Worm (Caenorhabditis elegans) whole organism, L4 larva: ENCODE results near the gene magu-2.

Experiments used
- ama-1 ChIP-seq: fragments of 150-350 bp; optimal IDR thresholded peaks from 2 replicates; lab custom pipeline; 2014; ENCODE audit warnings: inconsistent platforms, mixed read lengths
- skn-1 ChIP-seq: fragments of 150-350 bp; optimal IDR thresholded peaks from 2 replicates; lab custom pipeline; 2014; ENCODE audit warnings: missing biosample characterization, missing genetic modification characterization
- zag-1 ChIP-seq: fragments of 150-350 bp; optimal IDR thresholded peaks from 2 replicates; lab custom pipeline; 2014; ENCODE audit warnings: missing biosample characterization, missing genetic modification characterization

DNA sequence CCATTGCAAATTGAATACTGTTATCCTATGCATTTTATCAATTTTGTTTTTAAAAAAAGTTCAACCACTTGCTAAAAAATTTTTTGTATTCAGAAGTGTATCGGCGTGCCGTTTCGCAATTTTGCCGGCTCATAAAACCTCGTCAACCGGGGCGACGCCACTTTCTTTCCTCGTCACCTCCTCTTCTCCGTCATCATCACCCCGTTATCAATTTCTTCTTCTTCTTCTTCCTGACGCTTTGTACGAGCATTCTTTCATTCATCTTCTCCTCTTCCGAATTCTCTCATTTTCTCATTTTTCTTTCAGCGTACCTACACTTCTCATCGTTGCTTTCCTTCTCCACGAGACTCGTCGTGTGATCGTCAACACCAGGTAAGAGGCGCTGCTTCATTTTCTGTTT lies 14.6 kb downstream of the magu-2 start, which contains the start of gene sup-37:
- TF ChIP-seq ama-1 (lab: Kevin White, UChicago) (no peak), skn-1 (tag; lab: Kevin White, UChicago) (no peak), zag-1 (tag; lab: Kevin White, UChicago) (no peak)
